Worm (Caenorhabditis elegans) whole organism, mixed stage, embryonic: ENCODE measurements around the gene F13A7.12.

ENCODE experiments used
- M03D4.4 ChIP-seq: sonication (generic microtip); optimal IDR thresholded peaks from 2 replicates; lab custom pipeline; 2017; ENCODE audit warnings: mild to moderate bottlenecking, missing genetic modification characterization, missing compliant biosample characterization
- bed-3 ChIP-seq: fragments of 200-800 bp; sonication (Bioruptor generic); optimal IDR thresholded peaks from 3 replicates; lab custom pipeline; 2018; ENCODE audit warnings: mild to moderate bottlenecking, missing genetic modification characterization, moderate library complexity, missing compliant biosample characterization
- ceh-39 ChIP-seq: fragments of 150-350 bp; optimal IDR thresholded peaks from 2 replicates; lab custom pipeline; 2014; ENCODE audit warnings: missing biosample characterization, missing genetic modification characterization
- ceh-43 ChIP-seq: fragments of 200-800 bp; sonication (Bioruptor generic); optimal IDR thresholded peaks from 2 replicates; lab custom pipeline; 2018; ENCODE audit warnings: mild to moderate bottlenecking, missing genetic modification characterization, moderate library complexity, missing compliant biosample characterization
- ces-1 ChIP-seq: fragments of 150-350 bp; optimal IDR thresholded peaks from 2 replicates; lab custom pipeline; 2014; ENCODE audit warnings: missing biosample characterization, missing genetic modification reagents, missing genetic modification characterization
- cnd-1 ChIP-seq: fragments of 200-800 bp; sonication (Bioruptor generic); optimal IDR thresholded peaks from 2 replicates; lab custom pipeline; 2018; ENCODE audit warnings: mild to moderate bottlenecking, missing genetic modification characterization, missing compliant biosample characterization
- drap-1 ChIP-seq: fragments of 200-800 bp; sonication (Bioruptor generic); optimal IDR thresholded peaks from 3 replicates; lab custom pipeline; 2018; ENCODE audit warnings: mild to moderate bottlenecking, missing genetic modification characterization, missing compliant biosample characterization
- elt-1 ChIP-seq: sonication (generic microtip); optimal IDR thresholded peaks from 2 replicates; lab custom pipeline; 2017; ENCODE audit warnings: missing genetic modification characterization, mild to moderate bottlenecking, missing compliant biosample characterization, antibody characterized with exemption, moderate library complexity, borderline replicate concordance; ENCODE audit not compliant: insufficient read depth
- elt-3 ChIP-seq: fragments of 150-350 bp; optimal IDR thresholded peaks from 2 replicates; lab custom pipeline; 2014; ENCODE audit warnings: missing biosample characterization, missing genetic modification characterization
- flh-1 ChIP-seq: fragments of 200-800 bp; sonication (Bioruptor generic); optimal IDR thresholded peaks from 2 replicates; lab custom pipeline; 2018; ENCODE audit warnings: mild to moderate bottlenecking, missing genetic modification characterization, moderate library complexity, missing compliant biosample characterization
- ham-2 ChIP-seq: fragments of 200-800 bp; sonication (Bioruptor generic); optimal IDR thresholded peaks from 2 replicates; lab custom pipeline; 2018; ENCODE audit warnings: mild to moderate bottlenecking, missing genetic modification characterization, missing compliant biosample characterization
- hlh-1 ChIP-seq: fragments of 150-350 bp; optimal IDR thresholded peaks from 2 replicates; lab custom pipeline; 2014; ENCODE audit warnings: missing biosample characterization, missing genetic modification reagents, missing genetic modification characterization
- lin-13 ChIP-seq: fragments of 150-350 bp; optimal IDR thresholded peaks from 2 replicates; lab custom pipeline; 2014; ENCODE audit warnings: missing biosample characterization, missing genetic modification characterization
- lin-32 ChIP-seq: fragments of 200-800 bp; sonication (Bioruptor generic); optimal IDR thresholded peaks from 2 replicates; lab custom pipeline; 2018; ENCODE audit warnings: mild to moderate bottlenecking, missing genetic modification characterization, missing compliant biosample characterization
- lsy-2 ChIP-seq: fragments of 150-350 bp; optimal IDR thresholded peaks from 2 replicates; lab custom pipeline; 2014; ENCODE audit warnings: missing biosample characterization, missing genetic modification characterization
- mab-5 ChIP-seq: fragments of 150-350 bp; optimal IDR thresholded peaks from 2 replicates; lab custom pipeline; 2014; ENCODE audit warnings: missing biosample characterization, missing genetic modification characterization
- mep-1 ChIP-seq: fragments of 150-350 bp; optimal IDR thresholded peaks from 2 replicates; lab custom pipeline; 2017; ENCODE audit warnings: missing biosample characterization, missing genetic modification reagents, missing genetic modification characterization, inconsistent platforms
- mls-2 ChIP-seq: sonication (generic microtip); optimal IDR thresholded peaks from 2 replicates; lab custom pipeline; 2016; ENCODE audit warnings: mild to moderate bottlenecking, missing genetic modification characterization, moderate library complexity, missing compliant biosample characterization
- nhr-12 ChIP-seq: fragments of 150-350 bp; optimal IDR thresholded peaks from 2 replicates; lab custom pipeline; 2014; ENCODE audit warnings: missing biosample characterization, missing genetic modification characterization
- nhr-2 ChIP-seq: fragments of 150-350 bp; optimal IDR thresholded peaks from 2 replicates; lab custom pipeline; 2014; ENCODE audit warnings: missing biosample characterization, missing genetic modification characterization
- nhr-237 ChIP-seq: fragments of 150-350 bp; optimal IDR thresholded peaks from 2 replicates; lab custom pipeline; 2014; ENCODE audit warnings: missing biosample characterization, missing genetic modification characterization
- nhr-28 ChIP-seq: fragments of 150-350 bp; optimal IDR thresholded peaks from 2 replicates; lab custom pipeline; 2014; ENCODE audit warnings: missing biosample characterization, missing genetic modification characterization
- nhr-76 ChIP-seq: sonication (generic microtip); optimal IDR thresholded peaks from 2 replicates; lab custom pipeline; 2017; ENCODE audit warnings: missing biosample characterization, missing genetic modification characterization
- sem-2 ChIP-seq: fragments of 200-800 bp; sonication (Bioruptor generic); optimal IDR thresholded peaks from 2 replicates; lab custom pipeline; 2018; ENCODE audit warnings: mild to moderate bottlenecking, missing genetic modification characterization, missing compliant biosample characterization
- snpc-4 ChIP-seq: fragments of 150-350 bp; optimal IDR thresholded peaks from 2 replicates; lab custom pipeline; 2014; ENCODE audit warnings: missing biosample characterization, missing genetic modification characterization
- sptf-1 ChIP-seq: sonication (generic microtip); optimal IDR thresholded peaks from 2 replicates; lab custom pipeline; 2017; ENCODE audit warnings: mild to moderate bottlenecking, missing genetic modification characterization, moderate library complexity, missing compliant biosample characterization
- tbx-8 ChIP-seq: fragments of 200-800 bp; sonication (Bioruptor generic); optimal IDR thresholded peaks from 2 replicates; lab custom pipeline; 2018; ENCODE audit warnings: mild to moderate bottlenecking, missing genetic modification characterization, moderate library complexity, missing compliant biosample characterization
- unc-120 ChIP-seq: sonication (generic microtip); optimal IDR thresholded peaks from 2 replicates; lab custom pipeline; 2017; ENCODE audit warnings: missing genetic modification characterization, missing compliant biosample characterization; ENCODE audit not compliant: poor library complexity, severe bottlenecking
- unc-62 ChIP-seq: fragments of 150-350 bp; optimal IDR thresholded peaks from 2 replicates; lab custom pipeline; 2014; ENCODE audit warnings: missing biosample characterization, missing genetic modification reagents, missing genetic modification characterization
- zip-8 ChIP-seq: fragments of 150-350 bp; optimal IDR thresholded peaks from 2 replicates; lab custom pipeline; 2014; ENCODE audit warnings: missing biosample characterization, missing genetic modification characterization
- ztf-11 ChIP-seq: fragments of 150-350 bp; optimal IDR thresholded peaks from 2 replicates; lab custom pipeline; 2014; ENCODE audit warnings: missing biosample characterization, missing genetic modification characterization

Gene F13A7.12

DNA sequence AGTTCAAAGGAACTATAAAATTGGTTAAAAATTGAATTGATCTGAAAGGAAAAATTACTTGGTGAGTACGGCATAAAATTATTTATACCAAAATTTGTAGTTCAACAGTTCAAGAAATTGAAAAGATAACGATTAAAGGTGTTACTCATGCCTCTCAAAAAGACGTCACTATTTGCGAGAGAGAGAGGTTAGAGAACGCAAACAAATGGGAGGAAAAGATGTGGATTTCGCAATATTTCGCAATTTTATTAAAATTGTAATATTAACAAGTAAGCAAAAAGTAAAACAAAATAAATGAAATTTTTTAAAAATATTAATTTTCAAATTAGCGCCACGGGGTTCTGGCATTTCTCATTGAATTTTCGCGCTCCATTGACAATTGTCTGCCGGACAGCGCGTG lies 708 bp upstream of the F13A7.12 start, which contains the start of gene F13A7.11:
TSS of gene F13A7.11 (minus strand) at position 174 of the 400 bp plus-strand sequence.
- TF ChIP-seq ztf-11 (tag; lab: Kevin White, UChicago) (no peak), unc-62 (GFP tag; lab: Kevin White, UChicago) (no peak), tbx-8 (GFP tag; lab: Kevin White, UChicago) (no peak), nhr-237 (tag; lab: Kevin White, UChicago) (no peak), snpc-4 (tag; lab: Kevin White, UChicago) (no peak), lin-32 (GFP tag; lab: Kevin White, UChicago) (no peak), mep-1 (tag; lab: Kevin White, UChicago) (no peak), lin-13 (tag; lab: Kevin White, UChicago) (no peak), sem-2 (GFP tag; lab: Kevin White, UChicago) (no peak), cnd-1 (no peak), mls-2 (tag; lab: Kevin White, UChicago) (no peak), lsy-2 (tag; lab: Kevin White, UChicago) (no peak), hlh-1 (tag; lab: Kevin White, UChicago) (no peak), mab-5 (tag; lab: Kevin White, UChicago) (no peak), ceh-43 (GFP tag; lab: Kevin White, UChicago) (no peak), drap-1 (GFP tag; lab: Kevin White, UChicago) (no peak), sptf-1 (tag; lab: Kevin White, UChicago) (no peak), M03D4.4 (tag; lab: Kevin White, UChicago) (no peak), ham-2 (GFP tag; lab: Kevin White, UChicago) (no peak), nhr-12 (tag; lab: Kevin White, UChicago) (no peak)

ce11 chrV:16399388-16399787 lies 3.5 kb downstream of the F13A7.12 start, which contains the start of gene sre-36:
Gene sre-36, plus strand, starts transcription at chrV:16399688.
- no peak for TF ChIP-seq snpc-4 (tag; lab: Kevin White, UChicago)
- no peak for TF ChIP-seq ceh-39 (tag; lab: Kevin White, UChicago)
- TF ChIP-seq sptf-1 (tag; lab: Kevin White, UChicago): no peak
- TF ChIP-seq elt-1 (tag; lab: Kevin White, UChicago): no peak
- TF ChIP-seq elt-3 (tag; lab: Kevin White, UChicago): no peak
- no peak for TF ChIP-seq mab-5 (tag; lab: Kevin White, UChicago)
- no peak for TF ChIP-seq unc-62 (GFP tag; lab: Kevin White, UChicago)
- no peak for TF ChIP-seq ham-2 (GFP tag; lab: Kevin White, UChicago)
- no peak for TF ChIP-seq zip-8
- TF ChIP-seq cnd-1: no peak
- TF ChIP-seq sem-2 (GFP tag; lab: Kevin White, UChicago): no peak

DNA sequence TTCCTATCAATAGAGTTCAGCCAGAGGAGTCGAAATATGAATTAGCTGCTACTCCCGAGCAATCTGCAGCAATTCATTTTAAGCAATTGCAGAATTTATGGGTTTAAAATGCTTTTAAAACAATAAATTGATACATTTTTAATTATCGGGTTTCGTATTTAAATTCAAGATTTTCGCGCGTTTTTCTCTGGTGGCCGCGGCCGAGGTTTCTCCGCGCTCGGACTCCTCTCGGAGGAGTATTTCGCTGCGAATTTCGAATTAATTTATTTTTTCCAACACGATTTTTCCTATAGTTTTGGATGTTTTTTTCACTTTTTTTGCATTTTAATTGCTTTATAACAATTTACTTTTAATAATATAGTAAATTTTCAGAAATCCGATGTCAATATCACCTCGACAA lies 5.7 kb downstream of the F13A7.12 start, which contains the start of gene F13A7.14:
TSS of gene F13A7.14 (plus strand) at position 373 of the 400 bp plus-strand sequence.
- peak; percentile 22 for TF ChIP-seq lin-13 (tag; lab: Kevin White, UChicago)
- no peak for TF ChIP-seq mab-5 (tag; lab: Kevin White, UChicago)
- TF ChIP-seq sem-2 (GFP tag; lab: Kevin White, UChicago): no peak
- peak; percentile 38 for TF ChIP-seq sptf-1 (tag; lab: Kevin White, UChicago)
- TF ChIP-seq snpc-4 (tag; lab: Kevin White, UChicago): no peak
- no peak for TF ChIP-seq M03D4.4 (tag; lab: Kevin White, UChicago)
- TF ChIP-seq mep-1 (tag; lab: Kevin White, UChicago): peak; percentile 17
- TF ChIP-seq unc-120: no peak
- no peak for TF ChIP-seq ham-2 (GFP tag; lab: Kevin White, UChicago)
- peak; percentile 52 for TF ChIP-seq ces-1 (GFP tag; lab: Kevin White, UChicago)
- peak; percentile 59 for TF ChIP-seq lsy-2 (tag; lab: Kevin White, UChicago)
- no peak for TF ChIP-seq unc-62 (GFP tag; lab: Kevin White, UChicago)
- peak; percentile 47 for TF ChIP-seq nhr-237 (tag; lab: Kevin White, UChicago)
- TF ChIP-seq ceh-43 (GFP tag; lab: Kevin White, UChicago): peak; percentile 21

DNA sequence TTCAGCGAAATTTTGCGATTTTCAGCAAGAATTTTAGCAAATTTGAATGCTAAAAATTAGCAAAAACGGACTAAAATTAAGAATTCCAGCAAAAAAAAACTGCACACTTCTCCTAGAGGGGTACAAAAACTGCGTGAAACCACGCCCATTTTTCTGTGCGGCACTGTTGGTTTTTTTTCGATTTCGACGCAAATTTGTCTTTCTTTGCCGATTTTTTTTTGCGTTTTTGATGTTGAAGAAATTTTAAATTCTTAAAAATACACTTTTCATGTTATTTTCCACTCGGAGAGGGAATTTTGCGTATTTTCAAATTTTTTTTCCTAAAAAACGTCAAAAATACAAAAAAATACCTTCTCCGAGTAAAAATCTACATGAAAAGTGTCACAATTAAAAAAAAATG lies 8.1 kb downstream of the F13A7.12 start, which contains the start of gene syp-1:
TSS of gene syp-1 (plus strand) at position 301 of the 400 bp plus-strand sequence.
- TF ChIP-seq elt-3 (tag; lab: Kevin White, UChicago): no peak
- no peak for TF ChIP-seq unc-120
- no peak for TF ChIP-seq nhr-12 (tag; lab: Kevin White, UChicago)
- TF ChIP-seq mep-1 (tag; lab: Kevin White, UChicago): no peak
- no peak for TF ChIP-seq ces-1 (GFP tag; lab: Kevin White, UChicago)
- TF ChIP-seq nhr-2 (tag; lab: Kevin White, UChicago): no peak
- TF ChIP-seq cnd-1: no peak

DNA sequence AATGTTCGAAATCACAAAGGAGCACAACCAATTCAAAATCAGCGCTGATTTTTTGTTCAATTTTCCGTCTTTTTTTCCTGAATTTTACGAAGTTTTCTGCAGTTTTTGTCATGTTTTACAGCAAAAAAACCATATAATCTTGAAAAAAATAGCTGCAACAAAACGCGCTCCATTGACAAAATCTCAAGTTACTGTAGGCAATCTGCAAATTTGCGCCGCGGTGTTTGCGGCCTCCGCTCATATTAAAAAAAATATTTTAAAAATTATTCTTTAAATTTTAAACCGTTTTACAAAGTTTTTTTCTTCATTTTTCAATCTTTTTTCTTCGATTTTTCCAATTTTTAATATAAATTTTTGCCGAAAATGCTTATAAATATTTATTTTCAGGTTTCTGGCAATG lies 9.5 kb downstream of the F13A7.12 start:
- TF ChIP-seq mls-2 (tag; lab: Kevin White, UChicago) (no peak), nhr-28 (no peak), lin-13 (tag; lab: Kevin White, UChicago) (no peak), nhr-12 (tag; lab: Kevin White, UChicago) (no peak), ces-1 (GFP tag; lab: Kevin White, UChicago) (no peak), mep-1 (tag; lab: Kevin White, UChicago) (no peak), ceh-43 (GFP tag; lab: Kevin White, UChicago) (no peak), flh-1 (no peak), nhr-76 (no peak), bed-3 (GFP tag; lab: Kevin White, UChicago) (no peak), ceh-39 (tag; lab: Kevin White, UChicago) (no peak), sptf-1 (tag; lab: Kevin White, UChicago) (no peak), hlh-1 (tag; lab: Kevin White, UChicago) (no peak), elt-1 (tag; lab: Kevin White, UChicago) (no peak)
